Fruit fly (Drosophila melanogaster): ENCODE data around the gene dos.

Gene dos

dm6 chr3L:2589167-2589910, at the start of gene dos (continued):
- peak; percentile 44 for TF ChIP-seq CG2678 (tag; optimal IDR thresholded peaks at IDR 0.05)
- TF ChIP-seq nau (GFP tag; optimal IDR thresholded peaks at IDR 0.05), result no peak
- TF ChIP-seq CG8944 (GFP tag; optimal IDR thresholded peaks at IDR 0.05), result peak; percentile 17
- TF ChIP-seq Stat92E (GFP tag; optimal IDR thresholded peaks at IDR 0.05), result peak in 1 of 3 experiments; percentile 78
- peak; percentile 59 for TF ChIP-seq CG18262 (tag; optimal IDR thresholded peaks at IDR 0.05)
- no peak for TF ChIP-seq CG9876 (GFP tag; optimal IDR thresholded peaks at IDR 0.05)
- peak; percentile 19 for TF ChIP-seq gro (GFP tag; optimal IDR thresholded peaks at IDR 0.05)
- TF ChIP-seq CG13894 (tag; optimal IDR thresholded peaks at IDR 0.05), result peak; percentile 67
- peak; percentile 39 for TF ChIP-seq CrebB (tag; optimal IDR thresholded peaks at IDR 0.05)
- peak; percentile 9 for TF ChIP-seq bab2 (GFP tag; optimal IDR thresholded peaks at IDR 0.05)
- TF ChIP-seq CG43689 (GFP tag; IDR thresholded peaks at IDR 0.05), result no peak
- TF ChIP-seq Atf6 (GFP tag; IDR thresholded peaks at IDR 0.05), result no peak
- TF ChIP-seq prd (optimal IDR thresholded peaks at IDR 0.05), result no peak
- 0 out of 3 replicates have a peak, but pooled peaks have one; percentile 38 for TF ChIP-seq prd (GFP tag; IDR thresholded peaks at IDR 0.05)
- TF ChIP-seq gcm (GFP tag; optimal IDR thresholded peaks at IDR 0.05), result peak; percentile 12
- TF ChIP-seq CG6791 (GFP tag; IDR thresholded peaks at IDR 0.05; ENCODE audit: partially characterized antibody), result peak; percentile 78
- TF ChIP-seq sd (tag; optimal IDR thresholded peaks at IDR 0.05), result peak; percentile 32
- peak; percentile 39 for TF ChIP-seq Bdp1 (GFP tag; optimal IDR thresholded peaks at IDR 0.05)
- peak; percentile 22 for TF ChIP-seq cato (GFP tag; optimal IDR thresholded peaks at IDR 0.05; ENCODE audit: borderline replicate concordance)
- 0 out of 3 replicates have a peak, but pooled peaks have one; percentile 43 for TF ChIP-seq zfh1 (GFP tag; IDR thresholded peaks at IDR 0.05)
- peak; percentile 90 for TF ChIP-seq trem (tag; optimal IDR thresholded peaks at IDR 0.05)
- TF ChIP-seq CG13287 (GFP tag; IDR thresholded peaks at IDR 0.05; ENCODE audit: partially characterized antibody), result peak; percentile 85
- TF ChIP-seq vnd (GFP tag; IDR thresholded peaks at IDR 0.05; ENCODE audit: partially characterized antibody), result peak; percentile 74
- TF ChIP-seq CG1529 (GFP tag; optimal IDR thresholded peaks at IDR 0.05), result no peak
- peak; percentile 6 for TF ChIP-seq CG8359 (GFP tag; optimal IDR thresholded peaks at IDR 0.05; ENCODE audit: borderline replicate concordance)
- peak; percentile 29 for TF ChIP-seq CG15696 (tag; optimal IDR thresholded peaks at IDR 0.05)
- TF ChIP-seq Dip3 (GFP tag; optimal IDR thresholded peaks at IDR 0.05), result peak; percentile 51
- TF ChIP-seq odd (GFP tag; optimal IDR thresholded peaks at IDR 0.05), result no peak
- TF ChIP-seq CG33557 (GFP tag; optimal IDR thresholded peaks at IDR 0.05), result peak; percentile 48
- peak; percentile 82 for TF ChIP-seq Ets97D (GFP tag; optimal IDR thresholded peaks at IDR 0.05)
- peak; percentile 45 for TF ChIP-seq CG13624 (GFP tag; optimal IDR thresholded peaks at IDR 0.05)
- no peak for TF ChIP-seq CG2199 (GFP tag; IDR thresholded peaks at IDR 0.05)
- TF ChIP-seq CG4360 (GFP tag; IDR thresholded peaks at IDR 0.05), result no peak
- no peak for TF ChIP-seq ap (GFP tag; IDR thresholded peaks at IDR 0.05)
- peak; percentile 34 for TF ChIP-seq CG10979 (tag; optimal IDR thresholded peaks at IDR 0.05)
- peak; percentile 44 for TF ChIP-seq her (GFP tag; optimal IDR thresholded peaks at IDR 0.05)
- no peak for TF ChIP-seq btn (GFP tag; optimal IDR thresholded peaks at IDR 0.05)
- peak; percentile 80 for TF ChIP-seq amos (GFP tag; IDR thresholded peaks at IDR 0.05; ENCODE audit: partially characterized antibody)
- TF ChIP-seq CG11696 (GFP tag; IDR thresholded peaks at IDR 0.05), result no peak
- no peak for TF ChIP-seq Lim3 (GFP tag; IDR thresholded peaks at IDR 0.05)
- TF ChIP-seq pros (GFP tag; optimal IDR thresholded peaks at IDR 0.05), result no peak
- TF ChIP-seq Antp (GFP tag; optimal IDR thresholded peaks at IDR 0.05), result peak; percentile 24
- TF ChIP-seq dm (GFP tag; optimal IDR thresholded peaks at IDR 0.05), result peak; percentile 34
- TF ChIP-seq Mad (GFP tag; optimal IDR thresholded peaks at IDR 0.05), result peak; percentile 73
- TF ChIP-seq Sry-β (GFP tag; optimal IDR thresholded peaks at IDR 0.05), result peak; percentile 28
- 0 out of 3 replicates have a peak, but pooled peaks have one; percentile 31 for TF ChIP-seq Optix (GFP tag; IDR thresholded peaks at IDR 0.05)
- TF ChIP-seq twi (tag; optimal IDR thresholded peaks at IDR 0.05), result peak; percentile 26
- TF ChIP-seq CG4854 (GFP tag; optimal IDR thresholded peaks at IDR 0.05), result peak; percentile 49
- TF ChIP-seq HLH54F (GFP tag; optimal IDR thresholded peaks at IDR 0.05), result peak; percentile 12
